Fruit fly (Drosophila melanogaster) whole organism, embryonic: Measurements from ENCODE around the gene Rim2.

Experiments
- B-H2 ChIP-seq: fragments of 200-800 bp; sonication (Bioruptor generic); optimal IDR thresholded peaks from 2 replicates; lab custom pipeline; 2018; ENCODE audit warnings: missing biosample characterization, mild to moderate bottlenecking, missing genetic modification characterization
- BEAF-32 ChIP-seq: fragments of 200-800 bp; sonication (Bioruptor generic); optimal IDR thresholded peaks from 3 replicates; lab custom pipeline; 2017; ENCODE audit warnings: missing biosample characterization, missing genetic modification characterization, mild to moderate bottlenecking, moderate library complexity, missing genetic modification reagents
- Blimp-1 ChIP-seq: fragments of 200-800 bp; sonication (Bioruptor generic); optimal IDR thresholded peaks from 3 replicates; lab custom pipeline; 2018; ENCODE audit warnings: missing biosample characterization, missing genetic modification characterization, mild to moderate bottlenecking, moderate library complexity, missing genetic modification reagents
- CG10321 ChIP-seq: fragments of 200-800 bp; sonication (Bioruptor generic); IDR thresholded peaks from 2 replicates; pipeline ENCODE4 v1.3.6; 2022; ENCODE audit warnings: missing biosample characterization, missing genetic modification characterization
- CG10979 ChIP-seq: fragments of 200-800 bp; sonication (Bioruptor generic); optimal IDR thresholded peaks from 2 replicates; lab custom pipeline; 2018; ENCODE audit warnings: missing biosample characterization, mild to moderate bottlenecking, missing genetic modification characterization, moderate library complexity
- CG11093 ChIP-seq: fragments of 200-800 bp; sonication (Bioruptor generic); IDR thresholded peaks from 3 replicates; pipeline ENCODE4 v1.3.6; 2022; ENCODE audit warnings: missing biosample characterization, missing genetic modification characterization
- CG11723 ChIP-seq: fragments of 200-800 bp; sonication (Bioruptor generic); optimal IDR thresholded peaks from 2 replicates; lab custom pipeline; 2017; ENCODE audit warnings: missing biosample characterization, mild to moderate bottlenecking, missing genetic modification characterization
- CG12071 ChIP-seq: fragments of 200-800 bp; sonication (Bioruptor generic); optimal IDR thresholded peaks from 3 replicates; lab custom pipeline; 2018; ENCODE audit warnings: missing biosample characterization, mild to moderate bottlenecking, missing genetic modification characterization
- CG13296 ChIP-seq: fragments of 200-800 bp; sonication (Bioruptor generic); optimal IDR thresholded peaks from 3 replicates; lab custom pipeline; 2018; ENCODE audit warnings: missing biosample characterization, mild to moderate bottlenecking, missing genetic modification characterization
- CG14014 ChIP-seq: fragments of 200-800 bp; sonication (Bioruptor generic); IDR thresholded peaks from 2 replicates; pipeline ENCODE4 v1.3.6; 2022; ENCODE audit warnings: missing biosample characterization, missing genetic modification characterization
- CG14710 ChIP-seq: fragments of 200-800 bp; sonication (Bioruptor generic); optimal IDR thresholded peaks from 3 replicates; lab custom pipeline; 2019; ENCODE audit warnings: missing biosample characterization, mild to moderate bottlenecking, missing genetic modification characterization, moderate library complexity
- CG15073 ChIP-seq: fragments of 200-800 bp; sonication (Bioruptor generic); optimal IDR thresholded peaks from 2 replicates; lab custom pipeline; 2016; ENCODE audit warnings: missing biosample characterization, missing genetic modification characterization
- CG1602 ChIP-seq: fragments of 200-800 bp; sonication (Bioruptor generic); optimal IDR thresholded peaks from 3 replicates; lab custom pipeline; 2016; ENCODE audit warnings: missing biosample characterization, missing genetic modification characterization
- CG1647 ChIP-seq: fragments of 200-800 bp; sonication (Bioruptor generic); optimal IDR thresholded peaks from 3 replicates; lab custom pipeline; 2016; ENCODE audit warnings: missing biosample characterization, missing genetic modification characterization
- CG17612 ChIP-seq: fragments of 200-800 bp; sonication (Bioruptor generic); IDR thresholded peaks from 2 replicates; pipeline ENCODE4 v1.3.6; 2022; ENCODE audit warnings: missing biosample characterization, missing genetic modification characterization
- CG17912 ChIP-seq: fragments of 200-800 bp; sonication (Bioruptor generic); optimal IDR thresholded peaks from 2 replicates; lab custom pipeline; 2018; ENCODE audit warnings: missing biosample characterization, mild to moderate bottlenecking, missing genetic modification characterization
- CG18619 ChIP-seq: fragments of 200-800 bp; sonication (Bioruptor generic); optimal IDR thresholded peaks from 3 replicates; lab custom pipeline; 2017; ENCODE audit warnings: missing biosample characterization, mild to moderate bottlenecking, missing genetic modification characterization
- CG30431 ChIP-seq: fragments of 200-800 bp; sonication (Bioruptor generic); optimal IDR thresholded peaks from 2 replicates; lab custom pipeline; 2017; ENCODE audit warnings: missing biosample characterization, missing genetic modification characterization
- CG31365 ChIP-seq: fragments of 200-800 bp; sonication (Bioruptor generic); optimal IDR thresholded peaks from 2 replicates; lab custom pipeline; 2018; ENCODE audit warnings: missing biosample characterization, mild to moderate bottlenecking, missing genetic modification characterization
- CG34224 ChIP-seq: fragments of 200-800 bp; sonication (Bioruptor generic); IDR thresholded peaks from 3 replicates; pipeline ENCODE4 v1.3.6; 2022; ENCODE audit warnings: missing biosample characterization, missing genetic modification characterization; ENCODE audit not compliant: partially characterized antibody
- CG34422 ChIP-seq: fragments of 200-800 bp; sonication (Bioruptor generic); IDR thresholded peaks from 3 replicates; pipeline ENCODE4 v1.3.6; 2022; ENCODE audit warnings: missing biosample characterization, missing genetic modification characterization
- CG43689 ChIP-seq: fragments of 200-800 bp; sonication (Bioruptor generic); IDR thresholded peaks from 2 replicates; pipeline ENCODE4 v1.3.6; 2022; ENCODE audit warnings: missing biosample characterization, missing genetic modification characterization
- CG4404 ChIP-seq: fragments of 200-800 bp; sonication (Bioruptor generic); IDR thresholded peaks from 2 replicates; pipeline ENCODE4 v1.3.6; 2022; ENCODE audit warnings: missing biosample characterization, missing genetic modification characterization
- CG6254 ChIP-seq: fragments of 200-800 bp; sonication (Bioruptor generic); optimal IDR thresholded peaks from 3 replicates; lab custom pipeline; 2017; ENCODE audit warnings: mild to moderate bottlenecking, missing biosample characterization, missing genetic modification reagents, missing genetic modification characterization
- CG6683 ChIP-seq: fragments of 200-800 bp; sonication (Bioruptor generic); optimal IDR thresholded peaks from 2 replicates; lab custom pipeline; 2017; ENCODE audit warnings: missing biosample characterization, mild to moderate bottlenecking, missing genetic modification characterization, missing genetic modification reagents
- CG9817 ChIP-seq: fragments of 200-800 bp; sonication (Bioruptor generic); optimal IDR thresholded peaks from 2 replicates; lab custom pipeline; 2018; ENCODE audit warnings: missing biosample characterization, mild to moderate bottlenecking, missing genetic modification characterization, moderate library complexity
- CHES-1-like ChIP-seq: fragments of 200-800 bp; sonication (Bioruptor generic); optimal IDR thresholded peaks from 2 replicates; lab custom pipeline; 2016; ENCODE audit warnings: missing biosample characterization, missing genetic modification characterization
- Camta ChIP-seq: fragments of 200-800 bp; sonication (Bioruptor generic); optimal IDR thresholded peaks from 2 replicates; lab custom pipeline; 2016; ENCODE audit warnings: missing biosample characterization, missing genetic modification characterization
- H2.0 ChIP-seq: fragments of 200-800 bp; sonication (Bioruptor generic); IDR thresholded peaks from 2 replicates; pipeline ENCODE4 v1.3.6; 2022; ENCODE audit warnings: missing biosample characterization, missing genetic modification characterization
- HmgD ChIP-seq: fragments of 200-800 bp; sonication (Bioruptor generic); optimal IDR thresholded peaks from 3 replicates; lab custom pipeline; 2016; ENCODE audit warnings: missing biosample characterization, missing genetic modification characterization
- Hr39 ChIP-seq: fragments of >200 bp; optimal IDR thresholded peaks from 2 replicates; lab custom pipeline; 2017
- Hsf ChIP-seq: fragments of 200-800 bp; sonication (Bioruptor generic); optimal IDR thresholded peaks from 3 replicates; lab custom pipeline; 2016; ENCODE audit warnings: missing biosample characterization, missing genetic modification characterization
- Lim3 ChIP-seq: fragments of 200-800 bp; sonication (Bioruptor generic); IDR thresholded peaks from 2 replicates; pipeline ENCODE4 v1.3.6; 2022; ENCODE audit warnings: missing biosample characterization, missing genetic modification characterization
- NC2α ChIP-seq: fragments of 200-800 bp; sonication (Bioruptor generic); optimal IDR thresholded peaks from 2 replicates; lab custom pipeline; 2016; ENCODE audit warnings: missing biosample characterization, missing genetic modification characterization
- NC2β ChIP-seq: fragments of 200-800 bp; sonication (Bioruptor generic); optimal IDR thresholded peaks from 2 replicates; lab custom pipeline; 2016; ENCODE audit warnings: missing biosample characterization, missing genetic modification characterization
- Side ChIP-seq: fragments of 200-800 bp; sonication (Bioruptor generic); optimal IDR thresholded peaks from 2 replicates; lab custom pipeline; 2016; ENCODE audit warnings: missing biosample characterization, missing genetic modification characterization
- br ChIP-seq: fragments of >200 bp; optimal IDR thresholded peaks from 2 replicates; lab custom pipeline; 2017
- chinmo ChIP-seq: fragments of 200-800 bp; sonication (Bioruptor generic); IDR thresholded peaks from 4 replicates; pipeline ENCODE4 v1.3.6; 2022; ENCODE audit warnings: missing biosample characterization, missing genetic modification characterization; ENCODE audit not compliant: partially characterized antibody
- dati ChIP-seq: fragments of 200-800 bp; sonication (Bioruptor generic); IDR thresholded peaks from 2 replicates; pipeline ENCODE4 v1.3.6; 2022; ENCODE audit warnings: missing biosample characterization, missing genetic modification characterization
- dpn ChIP-seq, 2 experiments: fragments of 200-800 bp; sonication (Bioruptor generic); optimal IDR thresholded peaks; 3 replicates each; lab custom pipeline; 2016; ENCODE audit warnings: missing biosample characterization in 2 of 2, missing genetic modification characterization in 2 of 2
- en ChIP-seq: fragments of 200-800 bp; sonication (Bioruptor generic); optimal IDR thresholded peaks from 2 replicates; lab custom pipeline; 2016; ENCODE audit warnings: missing biosample characterization, missing genetic modification characterization
- gfzf ChIP-seq: fragments of 200-800 bp; sonication (Bioruptor generic); optimal IDR thresholded peaks from 2 replicates; lab custom pipeline; 2016; ENCODE audit warnings: missing biosample characterization, mild to moderate bottlenecking, missing genetic modification characterization, moderate library complexity
- gro ChIP-seq: fragments of 200-800 bp; sonication (Bioruptor generic); optimal IDR thresholded peaks from 2 replicates; lab custom pipeline; 2016; ENCODE audit warnings: missing biosample characterization, missing genetic modification characterization
- h ChIP-seq: fragments of >200 bp; optimal IDR thresholded peaks from 2 replicates; lab custom pipeline; 2017
- lola ChIP-seq, 3 experiments: fragments of >200 bp in 2 of 3; fragments of 200-800 bp in 1 of 3; sonication (Bioruptor generic) in 1 of 3; optimal IDR thresholded peaks; 2 replicates each; lab custom pipeline; 2017 to 2019; ENCODE audit warnings: missing biosample characterization in 3 of 3, missing genetic modification characterization in 3 of 3, mild to moderate bottlenecking in 1 of 3, moderate library complexity in 1 of 3
- nau ChIP-seq: fragments of 200-800 bp; sonication (Bioruptor generic); optimal IDR thresholded peaks from 3 replicates; lab custom pipeline; 2017; ENCODE audit warnings: missing biosample characterization, mild to moderate bottlenecking, missing genetic modification characterization, missing genetic modification reagents
- nerfin-2 ChIP-seq: fragments of 200-800 bp; sonication (Bioruptor generic); IDR thresholded peaks from 2 replicates; pipeline ENCODE4 v1.3.6; 2022; ENCODE audit warnings: missing biosample characterization, missing genetic modification characterization; ENCODE audit not compliant: partially characterized antibody
- odd ChIP-seq: fragments of 200-800 bp; sonication (Bioruptor generic); optimal IDR thresholded peaks from 2 replicates; lab custom pipeline; 2017; ENCODE audit warnings: missing biosample characterization, mild to moderate bottlenecking, missing genetic modification characterization
- sens ChIP-seq: fragments of 200-800 bp; sonication (Bioruptor generic); peaks from one replicate; lab custom pipeline; 2016; ENCODE audit warnings: missing biosample characterization, missing genetic modification characterization
- tgo ChIP-seq: fragments of 200-800 bp; sonication (Bioruptor generic); IDR thresholded peaks from 3 replicates; pipeline ENCODE4 v1.3.6; 2022; ENCODE audit warnings: missing biosample characterization, missing genetic modification characterization
- tio ChIP-seq: fragments of 200-800 bp; sonication (Bioruptor generic); optimal IDR thresholded peaks from 2 replicates; lab custom pipeline; 2017; ENCODE audit warnings: missing biosample characterization, missing genetic modification characterization, inconsistent platforms
- trem ChIP-seq: fragments of 200-800 bp; optimal IDR thresholded peaks from 3 replicates; lab custom pipeline; 2019; ENCODE audit warnings: missing biosample characterization, mild to moderate bottlenecking, missing genetic modification characterization, moderate library complexity
- usp ChIP-seq: fragments of >200 bp; optimal IDR thresholded peaks from 2 replicates; lab custom pipeline; 2017; ENCODE audit warnings: missing biosample characterization, missing genetic modification characterization
- yki ChIP-seq: fragments of >200 bp; optimal IDR thresholded peaks from 3 replicates; lab custom pipeline; 2018

Rim2 gene

DNA sequence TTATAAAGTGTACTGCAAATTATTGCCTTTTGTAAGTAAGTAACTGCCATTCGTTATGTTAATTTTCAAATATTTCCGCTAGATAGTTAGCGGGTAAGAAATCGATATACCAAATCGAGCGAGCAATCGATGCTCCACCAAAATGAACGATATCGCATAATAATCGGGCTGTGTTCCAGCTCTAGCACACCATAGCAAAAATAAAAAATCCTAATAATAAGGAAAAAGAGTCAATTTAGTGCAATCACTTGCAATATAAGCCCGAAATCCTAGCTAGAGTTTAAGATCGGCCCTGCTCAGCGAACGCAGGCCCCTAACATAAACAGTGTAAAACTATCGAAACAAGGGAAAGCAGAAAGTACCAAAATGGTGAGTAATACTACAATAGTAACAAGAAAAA is 19.4 kb downstream of the Rim2 start, which contains the start of gene cpb (continued):
- no peak for TF ChIP-seq CG31365 (tag; lab: Kevin White, UChicago)
- TF ChIP-seq CG4404: no peak
- TF ChIP-seq NC2β (GFP tag; lab: Kevin White, UChicago): no peak
- no peak for TF ChIP-seq dati (GFP tag; lab: Robert Waterston, UW)
- no peak for TF ChIP-seq Camta
- TF ChIP-seq HmgD (GFP tag; lab: Kevin White, UChicago): no peak
- no peak for TF ChIP-seq odd (GFP tag; lab: Kevin White, UChicago)
- TF ChIP-seq chinmo: peak; percentile 96; the same call in 3 of the 4 replicates
- TF ChIP-seq CG1647 (GFP tag; lab: Kevin White, UChicago): no peak
- no peak for TF ChIP-seq tio (GFP tag; lab: Kevin White, UChicago)
- TF ChIP-seq dpn (GFP tag; optimal IDR thresholded peaks at IDR 0.05; lab: Kevin White, UChicago): no peak
- TF ChIP-seq CG17612: no peak
- TF ChIP-seq h: no peak
- TF ChIP-seq CG11723: no peak
- TF ChIP-seq CG6254 (GFP tag; lab: Kevin White, UChicago): no peak
- no peak for TF ChIP-seq CG10979
- no peak for TF ChIP-seq sens (GFP tag; lab: Kevin White, UChicago)
- peak; percentile 26 for TF ChIP-seq trem (tag; lab: Kevin White, UChicago)
- peak; percentile 82 for TF ChIP-seq BEAF-32
- peak; percentile 30 for TF ChIP-seq gfzf (GFP tag; lab: Kevin White, UChicago)
- TF ChIP-seq Side (GFP tag; lab: Kevin White, UChicago): no peak
- no peak for TF ChIP-seq B-H2 (GFP tag; lab: Kevin White, UChicago)
- TF ChIP-seq CG6683 (GFP tag; lab: Kevin White, UChicago): no peak
- TF ChIP-seq CG34422: no peak
- no peak for TF ChIP-seq CG30431 (GFP tag; lab: Kevin White, UChicago)
- TF ChIP-seq H2.0 (GFP tag; lab: Robert Waterston, UW): no peak
- TF ChIP-seq en: no peak
- TF ChIP-seq CG12071 (GFP tag; lab: Kevin White, UChicago): no peak
- no peak for TF ChIP-seq tgo (GFP tag; lab: Robert Waterston, UW)
- TF ChIP-seq CG15073 (GFP tag; lab: Kevin White, UChicago): no peak
- TF ChIP-seq Hsf (GFP tag; lab: Kevin White, UChicago): no peak
- peak; percentile 85 for TF ChIP-seq nerfin-2 (GFP tag; lab: Robert Waterston, UW)
- TF ChIP-seq NC2α: no peak
- TF ChIP-seq Hr39 (lab: Kevin White, UChicago): no peak
- peak; percentile 9 for TF ChIP-seq gro
- TF ChIP-seq CG14710: peak; percentile 22
- TF ChIP-seq nau (GFP tag; lab: Kevin White, UChicago): no peak
- no peak for TF ChIP-seq usp (GFP tag; lab: Kevin White, UChicago)
- TF ChIP-seq CG11093 (GFP tag; lab: Robert Waterston, UW): no peak
- no peak for TF ChIP-seq CG17912 (GFP tag; lab: Kevin White, UChicago)
- no peak for TF ChIP-seq CG18619 (GFP tag; lab: Kevin White, UChicago)
- no peak for TF ChIP-seq lola (GFP tag; optimal IDR thresholded peaks at IDR 0.05; lab: Kevin White, UChicago)
- TF ChIP-seq CG14014: no peak
- no peak for TF ChIP-seq Lim3 (GFP tag; lab: Robert Waterston, UW)
- TF ChIP-seq CG9817 (tag; lab: Kevin White, UChicago): no peak
- peak; percentile 96 for TF ChIP-seq CG34224
- TF ChIP-seq br (lab: Kevin White, UChicago): no peak
- no peak for TF ChIP-seq yki
- TF ChIP-seq Blimp-1 (GFP tag; lab: Kevin White, UChicago): no peak
- TF ChIP-seq CG10321 (GFP tag; lab: Robert Waterston, UW): no peak
- TF ChIP-seq CG13296 (GFP tag; lab: Kevin White, UChicago): peak; percentile 7
- no peak for TF ChIP-seq CG1602 (GFP tag; lab: Kevin White, UChicago)
- no peak for TF ChIP-seq CHES-1-like (GFP tag; lab: Kevin White, UChicago)
- no peak for TF ChIP-seq CG43689 (GFP tag; lab: Robert Waterston, UW)
